Worm (Caenorhabditis elegans) whole organism, late embryonic: Measurements from ENCODE around the gene pigw-1.

Source experiments
- C08G9.2 ChIP-seq: sonication (generic microtip); optimal IDR thresholded peaks from 2 replicates; lab custom pipeline; 2016; ENCODE audit warnings: mild to moderate bottlenecking, missing genetic modification characterization, moderate library complexity, missing compliant biosample characterization
- C38D4.7 ChIP-seq: fragments of 200-800 bp; sonication (Bioruptor generic); optimal IDR thresholded peaks from 2 replicates; lab custom pipeline; 2018; ENCODE audit warnings: mild to moderate bottlenecking, missing genetic modification characterization, moderate library complexity, missing compliant biosample characterization
- F13H6.1 ChIP-seq: sonication (generic microtip); optimal IDR thresholded peaks from 2 replicates; lab custom pipeline; 2016; ENCODE audit warnings: missing genetic modification characterization, missing compliant biosample characterization
- K09A11.1 ChIP-seq: sonication (generic microtip); optimal IDR thresholded peaks from 2 replicates; lab custom pipeline; 2017; ENCODE audit warnings: antibody characterized with exemption, mild to moderate bottlenecking, missing genetic modification characterization, missing compliant biosample characterization; ENCODE audit not compliant: insufficient read depth
- T23F11.4 ChIP-seq: fragments of 200-800 bp; sonication (Bioruptor generic); optimal IDR thresholded peaks from 2 replicates; lab custom pipeline; 2018; ENCODE audit warnings: mild to moderate bottlenecking, missing genetic modification characterization, missing compliant biosample characterization
- ceh-19 ChIP-seq: fragments of 200-800 bp; sonication (Bioruptor generic); optimal IDR thresholded peaks from 2 replicates; lab custom pipeline; 2018; ENCODE audit warnings: mild to moderate bottlenecking, missing genetic modification characterization, missing compliant biosample characterization
- ceh-2 ChIP-seq: sonication (generic microtip); optimal IDR thresholded peaks from 2 replicates; lab custom pipeline; 2016; ENCODE audit warnings: missing genotype, missing genetic modification characterization, missing compliant biosample characterization
- ceh-22 ChIP-seq: sonication (generic microtip); optimal IDR thresholded peaks from 2 replicates; lab custom pipeline; 2017; ENCODE audit warnings: missing biosample characterization, missing genetic modification characterization
- ceh-31 ChIP-seq: sonication (generic microtip); optimal IDR thresholded peaks from 2 replicates; lab custom pipeline; 2016; ENCODE audit warnings: missing genetic modification characterization, missing compliant biosample characterization
- ceh-6 ChIP-seq: fragments of 200-800 bp; sonication (Bioruptor generic); optimal IDR thresholded peaks from 2 replicates; lab custom pipeline; 2018; ENCODE audit warnings: mild to moderate bottlenecking, missing genetic modification characterization, missing compliant biosample characterization
- che-1 ChIP-seq: sonication (generic microtip); optimal IDR thresholded peaks from 2 replicates; lab custom pipeline; 2016; ENCODE audit warnings: mild to moderate bottlenecking, missing genetic modification characterization, missing compliant biosample characterization
- dmd-4 ChIP-seq: sonication (generic microtip); optimal IDR thresholded peaks from 2 replicates; lab custom pipeline; 2016; ENCODE audit warnings: borderline replicate concordance, missing genetic modification characterization, missing compliant biosample characterization
- dve-1 ChIP-seq: sonication (generic microtip); optimal IDR thresholded peaks from 2 replicates; lab custom pipeline; 2017; ENCODE audit warnings: antibody characterized with exemption, mild to moderate bottlenecking, missing genetic modification characterization, missing compliant biosample characterization
- elt-2 ChIP-seq: sonication (generic microtip); optimal IDR thresholded peaks from 2 replicates; lab custom pipeline; 2016; ENCODE audit warnings: missing genetic modification reagents, missing genetic modification characterization, missing compliant biosample characterization
- elt-4 ChIP-seq: sonication (generic microtip); optimal IDR thresholded peaks from 2 replicates; lab custom pipeline; 2016; ENCODE audit warnings: missing genetic modification characterization, missing compliant biosample characterization
- eyg-1 ChIP-seq: sonication (generic microtip); optimal IDR thresholded peaks from 2 replicates; lab custom pipeline; 2016; ENCODE audit warnings: missing genotype, missing genetic modification characterization, missing compliant biosample characterization
- fax-1 ChIP-seq: sonication (generic microtip); optimal IDR thresholded peaks from 2 replicates; lab custom pipeline; 2016; ENCODE audit warnings: missing genotype, missing genetic modification characterization, missing compliant biosample characterization
- fkh-10 ChIP-seq: fragments of 150-350 bp; optimal IDR thresholded peaks from 2 replicates; lab custom pipeline; 2014; ENCODE audit warnings: missing biosample characterization, missing genetic modification reagents, missing genetic modification characterization
- fkh-6 ChIP-seq: sonication (generic microtip); optimal IDR thresholded peaks from 2 replicates; lab custom pipeline; 2016; ENCODE audit warnings: missing genetic modification characterization, missing compliant biosample characterization
- hlh-8 ChIP-seq: sonication (generic microtip); optimal IDR thresholded peaks from 2 replicates; lab custom pipeline; 2016; ENCODE audit warnings: missing genotype, missing genetic modification characterization, missing compliant biosample characterization
- lim-6 ChIP-seq: sonication (generic microtip); optimal IDR thresholded peaks from 2 replicates; lab custom pipeline; 2016; ENCODE audit warnings: missing genetic modification characterization, missing compliant biosample characterization
- mec-3 ChIP-seq: sonication (generic microtip); optimal IDR thresholded peaks from 2 replicates; lab custom pipeline; 2016; ENCODE audit warnings: borderline replicate concordance, missing genetic modification characterization, missing compliant biosample characterization
- nfya-1 ChIP-seq: sonication (generic microtip); optimal IDR thresholded peaks from 2 replicates; lab custom pipeline; 2017; ENCODE audit warnings: missing genetic modification characterization, mild to moderate bottlenecking, missing compliant biosample characterization, antibody characterized with exemption, moderate library complexity
- nhr-11 ChIP-seq: fragments of 150-350 bp; optimal IDR thresholded peaks from 2 replicates; lab custom pipeline; 2014; ENCODE audit warnings: missing biosample characterization, missing genetic modification characterization
- nhr-232 ChIP-seq: sonication (generic microtip); optimal IDR thresholded peaks from 2 replicates; lab custom pipeline; 2016; ENCODE audit warnings: missing genetic modification characterization, missing compliant biosample characterization
- npax-4 ChIP-seq: sonication (generic microtip); optimal IDR thresholded peaks from 2 replicates; lab custom pipeline; 2016; ENCODE audit warnings: missing genetic modification characterization, missing compliant biosample characterization
- odd-2 ChIP-seq: sonication (generic microtip); optimal IDR thresholded peaks from 2 replicates; lab custom pipeline; 2017; ENCODE audit warnings: antibody characterized with exemption, mild to moderate bottlenecking, missing genetic modification characterization, missing compliant biosample characterization
- pag-3 ChIP-seq: sonication (generic microtip); optimal IDR thresholded peaks from 2 replicates; lab custom pipeline; 2016; ENCODE audit warnings: missing compliant biosample characterization, missing genetic modification characterization, borderline replicate concordance
- pat-9 ChIP-seq: fragments of 200-800 bp; sonication (Bioruptor generic); optimal IDR thresholded peaks from 2 replicates; lab custom pipeline; 2018; ENCODE audit warnings: mild to moderate bottlenecking, missing genetic modification characterization, moderate library complexity, missing compliant biosample characterization
- pax-1 ChIP-seq: fragments of 150-350 bp; optimal IDR thresholded peaks from 2 replicates; lab custom pipeline; 2014; ENCODE audit warnings: missing biosample characterization, missing genetic modification characterization
- pha-2 ChIP-seq: sonication (generic microtip); optimal IDR thresholded peaks from 2 replicates; lab custom pipeline; 2017; ENCODE audit warnings: mild to moderate bottlenecking, missing genetic modification characterization, missing compliant biosample characterization
- pha-4 ChIP-seq: fragments of 150-350 bp; optimal IDR thresholded peaks from 2 replicates; lab custom pipeline; 2018; ENCODE audit warnings: missing biosample characterization, missing genetic modification reagents, missing genetic modification characterization
- pqm-1 ChIP-seq: sonication (generic microtip); optimal IDR thresholded peaks from 2 replicates; lab custom pipeline; 2016; ENCODE audit warnings: missing genetic modification characterization, missing compliant biosample characterization
- pros-1 ChIP-seq: fragments of 150-350 bp; optimal IDR thresholded peaks from 2 replicates; lab custom pipeline; 2014; ENCODE audit warnings: missing biosample characterization, missing genetic modification reagents, missing genetic modification characterization
- ref-2 ChIP-seq: sonication (generic microtip); optimal IDR thresholded peaks from 2 replicates; lab custom pipeline; 2016; ENCODE audit warnings: missing genetic modification characterization, missing compliant biosample characterization
- rnt-1 ChIP-seq: sonication (generic microtip); optimal IDR thresholded peaks from 2 replicates; lab custom pipeline; 2016; ENCODE audit warnings: missing genetic modification characterization, missing compliant biosample characterization
- sdc-2 ChIP-seq: sonication (generic microtip); optimal IDR thresholded peaks from 2 replicates; lab custom pipeline; 2016; ENCODE audit warnings: missing genotype, missing genetic modification characterization, missing compliant biosample characterization
- sox-4 ChIP-seq: sonication (generic microtip); optimal IDR thresholded peaks from 2 replicates; lab custom pipeline; 2017; ENCODE audit warnings: mild to moderate bottlenecking, missing genetic modification characterization, inconsistent platforms, missing compliant biosample characterization
- tbx-2 ChIP-seq: sonication (generic microtip); optimal IDR thresholded peaks from 2 replicates; lab custom pipeline; 2016; ENCODE audit warnings: missing genetic modification characterization, missing compliant biosample characterization
- tbx-7 ChIP-seq: sonication (generic microtip); optimal IDR thresholded peaks from 2 replicates; lab custom pipeline; 2016; ENCODE audit warnings: missing genotype, missing genetic modification characterization, missing compliant biosample characterization
- ttx-3 ChIP-seq: sonication (generic microtip); optimal IDR thresholded peaks from 2 replicates; lab custom pipeline; 2016; ENCODE audit warnings: missing genetic modification reagents, missing genetic modification characterization, missing compliant biosample characterization
- unc-3 ChIP-seq, 2 experiments: fragments of 200-800 bp in 1 of 2; sonication (Bioruptor generic) in 1 of 2; sonication (generic microtip) in 1 of 2; conservative IDR thresholded peaks in 1 of 2; optimal IDR thresholded peaks in 1 of 2; 2 replicates each; pipeline versions ENCODE4 v1.3.6 to Lab custom; 2016 to 2022; ENCODE audit warnings: missing compliant biosample characterization in 2 of 2, missing genetic modification characterization in 2 of 2, missing genetic modification reagents in 1 of 2
- unc-42 ChIP-seq: sonication (generic microtip); optimal IDR thresholded peaks from 2 replicates; lab custom pipeline; 2016; ENCODE audit warnings: missing genotype, missing genetic modification characterization, missing compliant biosample characterization
- unc-55 ChIP-seq: sonication (generic microtip); optimal IDR thresholded peaks from 2 replicates; lab custom pipeline; 2017; ENCODE audit warnings: missing biosample characterization, missing genetic modification reagents, missing genetic modification characterization
- unc-86 ChIP-seq: sonication (generic microtip); optimal IDR thresholded peaks from 2 replicates; lab custom pipeline; 2016; ENCODE audit warnings: missing genetic modification characterization, missing compliant biosample characterization
- zip-5 ChIP-seq: sonication (generic microtip); optimal IDR thresholded peaks from 2 replicates; lab custom pipeline; 2016; ENCODE audit warnings: missing genetic modification characterization, missing compliant biosample characterization
- ztf-16 ChIP-seq: sonication (generic microtip); optimal IDR thresholded peaks from 2 replicates; lab custom pipeline; 2017; ENCODE audit warnings: missing genetic modification characterization, missing compliant biosample characterization

The pigw-1 gene

ce11 chrII:2888957-2889630 lies 4.4 kb upstream of the pigw-1 start, which contains the start of gene pinn-1 (continued):
- TF ChIP-seq pat-9 (tag; lab: Kevin White, UChicago) = no peak
- TF ChIP-seq unc-55 = peak; percentile 19
- peak; percentile 86 for TF ChIP-seq tbx-2 (tag; lab: Kevin White, UChicago)
- TF ChIP-seq C38D4.7 (GFP tag; lab: Kevin White, UChicago) = no peak
- TF ChIP-seq ceh-19 (GFP tag; lab: Kevin White, UChicago) = no peak
- peak; percentile 48 for TF ChIP-seq dmd-4 (tag; lab: Kevin White, UChicago)
- peak; percentile 94 for TF ChIP-seq tbx-7 (tag; lab: Kevin White, UChicago)
- TF ChIP-seq K09A11.1 (tag; lab: Kevin White, UChicago) = no peak
- peak; percentile 44 for TF ChIP-seq fax-1 (tag; lab: Kevin White, UChicago)
- TF ChIP-seq lim-6 (tag; lab: Kevin White, UChicago) = peak; percentile 92
- no peak for TF ChIP-seq fkh-6 (tag; lab: Kevin White, UChicago)
- no peak for TF ChIP-seq nhr-232 (tag; lab: Kevin White, UChicago)
- TF ChIP-seq ref-2 (tag; lab: Kevin White, UChicago) = peak; percentile 72
- TF ChIP-seq odd-2 = no peak
- TF ChIP-seq ttx-3 (tag; lab: Kevin White, UChicago) = no peak
- TF ChIP-seq unc-3 (GFP tag; conservative IDR thresholded peaks at IDR 0.05; lab: Robert Waterston, UW) = peak; percentile 65
- TF ChIP-seq unc-3 (tag; optimal IDR thresholded peaks at IDR 0.05; lab: Kevin White, UChicago) = no peak
- no peak for TF ChIP-seq sdc-2
- TF ChIP-seq C08G9.2 (tag; lab: Kevin White, UChicago) = peak; percentile 99
- peak; percentile 76 for TF ChIP-seq zip-5 (tag; lab: Kevin White, UChicago)
- peak; percentile 68 for TF ChIP-seq mec-3 (tag; lab: Kevin White, UChicago)
- peak; percentile 92 for TF ChIP-seq rnt-1 (tag; lab: Kevin White, UChicago)
- TF ChIP-seq pax-1 = no peak
- peak; percentile 41 for TF ChIP-seq nfya-1
- no peak for TF ChIP-seq ceh-6 (GFP tag; lab: Kevin White, UChicago)
- TF ChIP-seq dve-1 (tag; lab: Kevin White, UChicago) = no peak
- no peak for TF ChIP-seq pha-4 (tag; lab: Kevin White, UChicago)
- TF ChIP-seq hlh-8 = peak; percentile 79
- TF ChIP-seq sox-4 (tag; lab: Kevin White, UChicago) = no peak
- TF ChIP-seq fkh-10 (GFP tag; lab: Kevin White, UChicago) = no peak
- no peak for TF ChIP-seq T23F11.4 (GFP tag; lab: Kevin White, UChicago)
- peak; percentile 47 for TF ChIP-seq eyg-1 (tag; lab: Kevin White, UChicago)
- TF ChIP-seq ztf-16 = peak; percentile 53
- TF ChIP-seq pag-3 (tag; lab: Kevin White, UChicago) = no peak
- TF ChIP-seq npax-4 (tag; lab: Kevin White, UChicago) = no peak
- no peak for TF ChIP-seq ceh-22 (tag; lab: Kevin White, UChicago)
- TF ChIP-seq che-1 (tag; lab: Kevin White, UChicago) = peak; percentile 8
- peak; percentile 70 for TF ChIP-seq unc-42 (tag; lab: Kevin White, UChicago)
- no peak for TF ChIP-seq nhr-11 (tag; lab: Kevin White, UChicago)
- no peak for TF ChIP-seq elt-4
- peak; percentile 13 for TF ChIP-seq unc-86
- TF ChIP-seq pha-2 = no peak
- peak; percentile 45 for TF ChIP-seq pros-1 (tag; lab: Kevin White, UChicago)
- TF ChIP-seq elt-2 (tag; lab: Kevin White, UChicago) = peak; percentile 57
- TF ChIP-seq ceh-2 (tag; lab: Kevin White, UChicago) = peak; percentile 96
- peak; percentile 56 for TF ChIP-seq F13H6.1 (tag; lab: Kevin White, UChicago)
- peak; percentile 99 for TF ChIP-seq ceh-31
- TF ChIP-seq pqm-1 (tag; lab: Kevin White, UChicago) = no peak
